Worm (Caenorhabditis elegans): Measurements from ENCODE around the gene srab-18.

ce11 chrV:9843376-9843916 lies 27.8 kb downstream of the srab-18 start, which contains the start of gene sru-8:
- TF ChIP-seq nhr-11 (tag; optimal IDR thresholded peaks at IDR 0.05) (no peak), aha-1 (tag; optimal IDR thresholded peaks at IDR 0.05) (no peak), rnt-1 (tag; optimal IDR thresholded peaks at IDR 0.05) (no peak)
